Fruit fly (Drosophila melanogaster) S2 (cell line): Measurements from ENCODE around the gene RapGAP1.

ENCODE experiments used
- CG8478 ChIP-seq: fragments of >200 bp; optimal IDR thresholded peaks from 2 replicates; lab custom pipeline; 2018
- CTCF ChIP-seq, 2 experiments: fragments of >200 bp; optimal IDR thresholded peaks; 2 replicates each; lab custom pipeline; 2018

Gene RapGAP1

dm6 chr2L:7596862-7597261, 18.1 kb upstream of the RapGAP1 start:
- TF ChIP-seq CTCF (optimal IDR thresholded peaks at IDR 0.05; lab: Kevin White, UChicago) (no peak), CG8478 (lab: Kevin White, UChicago) (no peak)

- TF ChIP-seq CG8478 (lab: Kevin White, UChicago) (no peak), CTCF (optimal IDR thresholded peaks at IDR 0.05; lab: Kevin White, UChicago) (no peak)
These were observed 14.1 kb upstream of the RapGAP1 start for dm6 chr2L:7592858-7593257.

- TF ChIP-seq CG8478 (lab: Kevin White, UChicago) (no peak), CTCF (optimal IDR thresholded peaks at IDR 0.05; lab: Kevin White, UChicago) (no peak)
These were observed 8.3 kb upstream of the RapGAP1 start for dm6 chr2L:7587106-7587505.

- TF ChIP-seq CTCF (optimal IDR thresholded peaks at IDR 0.05; lab: Kevin White, UChicago) (no peak), CG8478 (lab: Kevin White, UChicago) (no peak)
These were observed 2.8 kb upstream of the RapGAP1 start, which contains the start of gene Spn28B for dm6 chr2L:7581624-7582023. TSS of gene Spn28B (plus strand) at chr2L:7581924.

- TF ChIP-seq CTCF (optimal IDR thresholded peaks at IDR 0.05; lab: Kevin White, UChicago) (no peak), CG8478 (lab: Kevin White, UChicago) (no peak)
These were observed 2.0 kb upstream of the RapGAP1 start for dm6 chr2L:7580676-7581253.

dm6 chr2L:7577646-7578045, 1.1 kb downstream of the RapGAP1 start:
- TF ChIP-seq CTCF (optimal IDR thresholded peaks at IDR 0.05; lab: Kevin White, UChicago) (no peak), CG8478 (lab: Kevin White, UChicago) (no peak)

dm6 chr2L:7576462-7577360, 2.1 kb downstream of the RapGAP1 start:
- TF ChIP-seq CG8478 (lab: Kevin White, UChicago): no peak

dm6 chr2L:7574257-7575125, 4.3 kb downstream of the RapGAP1 start:
- TF ChIP-seq CTCF (optimal IDR thresholded peaks at IDR 0.05; lab: Kevin White, UChicago) (no peak), CG8478 (lab: Kevin White, UChicago) (no peak)

dm6 chr2L:7573547-7573870, 5.3 kb downstream of the RapGAP1 start:
- TF ChIP-seq CTCF (optimal IDR thresholded peaks at IDR 0.05; lab: Kevin White, UChicago): no peak
- TF ChIP-seq CG8478 (lab: Kevin White, UChicago): no peak

dm6 chr2L:7572839-7573546, 5.8 kb downstream of the RapGAP1 start:
- TF ChIP-seq CTCF (optimal IDR thresholded peaks at IDR 0.05; lab: Kevin White, UChicago): no peak
- TF ChIP-seq CG8478 (lab: Kevin White, UChicago): no peak

dm6 chr2L:7571667-7572502, 6.9 kb downstream of the RapGAP1 start:
- no peak for TF ChIP-seq CTCF (optimal IDR thresholded peaks at IDR 0.05; lab: Kevin White, UChicago)
- TF ChIP-seq CG8478 (lab: Kevin White, UChicago): no peak

- TF ChIP-seq CG8478 (lab: Kevin White, UChicago): no peak
- no peak for TF ChIP-seq CTCF (optimal IDR thresholded peaks at IDR 0.05; lab: Kevin White, UChicago)
These were observed 8.3 kb downstream of the RapGAP1 start for dm6 chr2L:7570529-7570928.

- TF ChIP-seq CG8478 (lab: Kevin White, UChicago) (no peak), CTCF (optimal IDR thresholded peaks at IDR 0.05; lab: Kevin White, UChicago) (no peak)
These were observed 12.2 kb downstream of the RapGAP1 start for dm6 chr2L:7566627-7567026.
